Fruit fly (Drosophila melanogaster): ENCODE measurements around the gene CG14995.

CG14995 gene

DNA sequence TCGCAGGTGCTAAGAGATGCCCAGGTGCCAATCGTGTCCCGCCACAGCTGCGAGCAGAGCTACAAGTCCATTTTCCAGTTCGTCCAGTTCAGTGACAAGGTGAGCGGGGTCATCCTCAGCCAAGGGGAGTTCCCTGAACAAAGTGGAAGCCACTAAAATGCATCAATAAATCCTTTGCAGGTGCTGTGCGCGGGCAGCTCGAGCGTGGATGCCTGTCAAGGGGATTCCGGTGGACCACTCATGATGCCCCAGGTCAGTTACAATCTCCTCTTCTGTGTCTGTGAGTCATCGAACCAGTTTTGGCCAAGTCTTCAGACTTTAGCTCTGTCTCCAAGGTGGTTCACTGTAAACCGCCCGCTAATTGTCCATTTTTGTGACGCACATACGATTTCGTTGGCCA is 42.2 kb upstream of the CG14995 start:
- TF ChIP-seq cyc (GFP tag; optimal IDR thresholded peaks at IDR 0.05), result no peak
- no peak for TF ChIP-seq Sox14 (GFP tag; optimal IDR thresholded peaks at IDR 0.05)

DNA sequence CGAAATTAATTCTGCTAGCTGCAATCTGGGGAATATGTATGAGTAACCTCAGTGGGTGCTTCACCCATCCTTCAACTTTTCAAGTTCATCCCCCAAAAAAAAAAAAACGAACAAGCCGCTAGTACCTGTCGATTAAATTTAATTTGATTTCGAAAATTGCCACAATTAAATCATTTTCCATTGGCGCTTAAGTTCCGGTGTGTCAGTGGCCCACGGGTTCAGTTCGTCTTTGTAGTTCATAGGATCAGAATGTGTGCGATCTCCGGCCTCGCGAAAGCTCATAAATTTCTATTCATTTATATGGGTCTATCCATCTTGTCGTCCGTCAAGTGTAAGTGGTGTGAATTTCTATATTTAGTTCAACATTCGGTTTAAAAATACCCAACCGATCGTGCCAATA is 39.0 kb upstream of the CG14995 start, which contains the start of gene CG32260:
Gene CG32260, plus strand, starts transcription at position 301 of the 400 bp plus-strand sequence.
- no peak for TF ChIP-seq dac (GFP tag; optimal IDR thresholded peaks at IDR 0.05)
- no peak for TF ChIP-seq CG16779 (tag; optimal IDR thresholded peaks at IDR 0.05)
- no peak for TF ChIP-seq Ets96B (tag; optimal IDR thresholded peaks at IDR 0.05)
- no peak for TF ChIP-seq CG31627 (GFP tag; optimal IDR thresholded peaks at IDR 0.05)
- no peak for TF ChIP-seq eg (GFP tag; IDR thresholded peaks at IDR 0.05)
- TF ChIP-seq CG8632 (GFP tag; optimal IDR thresholded peaks at IDR 0.05), result no peak

DNA sequence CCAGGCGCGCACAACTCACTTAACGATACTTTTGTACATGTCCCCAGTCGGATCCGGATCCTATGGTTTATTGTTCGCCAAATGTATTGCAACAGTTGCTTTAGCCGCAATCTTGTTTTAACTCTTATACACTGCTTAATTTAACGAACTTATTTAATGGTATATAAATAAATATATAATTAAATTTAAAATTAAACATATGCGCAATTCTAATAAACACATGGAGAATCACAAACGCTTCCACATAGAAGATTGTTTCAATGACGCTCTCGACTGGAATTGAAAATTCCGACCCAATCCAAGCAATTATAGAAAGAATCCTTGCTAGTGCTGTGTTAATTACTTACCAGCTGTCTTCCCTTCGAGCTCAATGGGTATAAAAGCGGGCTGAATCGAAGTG is 38.1 kb upstream of the CG14995 start, which contains the start of gene Akh:
Gene Akh, plus strand, starts transcription at position 301 of the 400 bp plus-strand sequence.
- TF ChIP-seq CG4318 (GFP tag; optimal IDR thresholded peaks at IDR 0.05), result no peak
- TF ChIP-seq svp (GFP tag), result peak; percentile 20

DNA sequence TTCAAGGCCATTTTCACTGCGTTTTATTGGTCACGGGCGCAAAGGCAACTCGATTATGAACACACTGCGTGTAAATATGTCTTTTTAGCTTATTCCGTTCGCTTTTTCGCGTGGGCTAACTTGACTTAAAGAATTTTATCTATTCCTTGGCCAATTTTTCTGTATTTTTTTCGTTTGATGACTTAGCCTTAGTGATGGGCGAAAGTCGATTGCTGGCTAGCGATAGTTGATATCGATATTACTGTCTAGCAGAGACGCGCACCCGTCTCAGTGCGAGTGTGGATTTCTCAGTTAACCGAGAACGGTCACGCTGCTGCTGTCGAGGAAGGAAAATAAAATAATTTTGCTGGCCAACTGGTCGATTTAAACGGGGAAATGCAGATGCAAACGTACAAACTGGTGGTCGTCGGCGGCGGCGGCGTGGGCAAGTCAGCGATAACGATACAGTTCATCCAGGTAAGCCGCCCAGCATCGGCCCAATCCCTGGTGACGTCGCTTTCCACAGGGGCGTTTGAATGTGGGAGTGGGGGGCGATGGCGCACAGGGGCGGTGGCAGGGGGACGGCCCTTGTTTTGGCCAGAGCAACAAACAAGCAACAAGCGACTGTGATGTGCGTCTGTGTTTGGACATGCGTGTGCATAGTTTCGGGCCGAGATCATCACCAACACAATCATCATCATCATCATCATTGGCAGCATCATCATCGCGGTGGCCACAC is 35.9 kb upstream of the CG14995 start, which contains the start of the genes Rop and Ras64B:
Gene Rop, minus strand, starts transcription at position 193 of the 718 bp plus-strand sequence.
Gene Ras64B, plus strand, starts transcription at position 273 of the 718 bp plus-strand sequence.
- TF ChIP-seq Lpt (GFP tag; optimal IDR thresholded peaks at IDR 0.05) (no peak), Ets96B (tag; optimal IDR thresholded peaks at IDR 0.05) (no peak), CG31627 (GFP tag; optimal IDR thresholded peaks at IDR 0.05) (no peak), topi (GFP tag; optimal IDR thresholded peaks at IDR 0.05) (no peak), CG11294 (GFP tag; IDR thresholded peaks at IDR 0.05) (no peak), esn (GFP tag; optimal IDR thresholded peaks at IDR 0.05) (peak; percentile 57), fkh (GFP tag; optimal IDR thresholded peaks at IDR 0.05) (peak; percentile 87), CG3032 (tag; optimal IDR thresholded peaks at IDR 0.05) (peak; percentile 29), dsx (GFP tag; optimal IDR thresholded peaks at IDR 0.05; ENCODE audit: poor library complexity, severe bottlenecking) (no peak), CG3919 (GFP tag; optimal IDR thresholded peaks at IDR 0.05) (no peak), dac (GFP tag; optimal IDR thresholded peaks at IDR 0.05) (no peak), Smox (GFP tag; optimal IDR thresholded peaks at IDR 0.05) (no peak), salr (GFP tag; optimal IDR thresholded peaks at IDR 0.05) (no peak), svp (GFP tag) (peak; percentile 94), Sox14 (GFP tag; optimal IDR thresholded peaks at IDR 0.05) (peak; percentile 75), CG8319 (GFP tag; optimal IDR thresholded peaks at IDR 0.05) (no peak), Hr4 (GFP tag; optimal IDR thresholded peaks at IDR 0.05) (no peak), CG15336 (GFP tag; IDR thresholded peaks at IDR 0.05) (peak; percentile 14; the same call in 1 of the 2 replicates), net (GFP tag; optimal IDR thresholded peaks at IDR 0.05) (no peak), CG6276 (GFP tag; optimal IDR thresholded peaks at IDR 0.05) (no peak), Blimp-1 (GFP tag; optimal IDR thresholded peaks at IDR 0.05) (no peak), eg (GFP tag; IDR thresholded peaks at IDR 0.05) (no peak), Hr39 (GFP tag; optimal IDR thresholded peaks at IDR 0.05) (no peak), CG6854 (GFP tag; optimal IDR thresholded peaks at IDR 0.05) (no peak), vri (GFP tag; optimal IDR thresholded peaks at IDR 0.05) (no peak), CG10631 (GFP tag; optimal IDR thresholded peaks at IDR 0.05) (no peak), Sox15 (GFP tag; optimal IDR thresholded peaks at IDR 0.05) (no peak), CG9139 (GFP tag; optimal IDR thresholded peaks at IDR 0.05) (no peak), CG7368 (GFP tag; optimal IDR thresholded peaks at IDR 0.05) (no peak), CG8119 (GFP tag; IDR thresholded peaks at IDR 0.05) (peak; percentile 22; the same call in 1 of the 3 replicates), CG6792 (GFP tag; optimal IDR thresholded peaks at IDR 0.05) (no peak), CG6808 (GFP tag; optimal IDR thresholded peaks at IDR 0.05) (no peak), CG16779 (tag; optimal IDR thresholded peaks at IDR 0.05) (no peak), fd59A (GFP tag; optimal IDR thresholded peaks at IDR 0.05) (no peak), Sox102F (GFP tag; optimal IDR thresholded peaks at IDR 0.05) (no peak), OdsH (GFP tag; optimal IDR thresholded peaks at IDR 0.05) (no peak), CG6163 (GFP tag; IDR thresholded peaks at IDR 0.05) (no peak), CG32006 (GFP tag; optimal IDR thresholded peaks at IDR 0.05) (no peak), lz (GFP tag; optimal IDR thresholded peaks at IDR 0.05) (peak; percentile 20)
